Worm (Caenorhabditis elegans): ENCODE results near the gene gst-36.

The gst-36 gene

ce11 chrX:9862916-9863624 is at the start of gene gst-36, which contains the start of gene R07B1.5:
gst-36 (minus strand) TSS chrX:9862960.
R07B1.5 (plus strand) TSS chrX:9863580.
- TF ChIP-seq tbx-37 (GFP tag; conservative IDR thresholded peaks at IDR 0.05) (no peak), hmg-4 (GFP tag; optimal IDR thresholded peaks at IDR 0.05) (no peak), aly-1 (tag; optimal IDR thresholded peaks at IDR 0.05) (no peak), flt-1 (GFP tag; IDR thresholded peaks at IDR 0.05) (no peak), ceh-36 (tag; optimal IDR thresholded peaks at IDR 0.05) (no peak), ets-7 (tag; optimal IDR thresholded peaks at IDR 0.05) (no peak)

ce11 chrX:9905840-9906239 is 43.1 kb upstream of the gst-36 start, which contains the start of gene F21G4.5:
F21G4.5 (plus strand) TSS chrX:9906140.
- TF ChIP-seq flt-1 (GFP tag; IDR thresholded peaks at IDR 0.05): no peak
- TF ChIP-seq tbx-11 (GFP tag; IDR thresholded peaks at IDR 0.05): no peak
- no peak for TF ChIP-seq ceh-13 (GFP tag; optimal IDR thresholded peaks at IDR 0.05)
- no peak for TF ChIP-seq B0310.2 (tag; optimal IDR thresholded peaks at IDR 0.05)
- no peak for TF ChIP-seq scrt-1 (GFP tag; IDR thresholded peaks at IDR 0.05)
- no peak for TF ChIP-seq aly-1 (tag; optimal IDR thresholded peaks at IDR 0.05)
- TF ChIP-seq pes-1 (GFP tag; IDR thresholded peaks at IDR 0.05): no peak

ce11 chrX:9899426-9900131 is 36.8 kb upstream of the gst-36 start, which contains the start of gene phf-34:
phf-34 (minus strand) TSS chrX:9899476.
- TF ChIP-seq aly-1 (tag; optimal IDR thresholded peaks at IDR 0.05) (peak; percentile 22), hnd-1 (tag; optimal IDR thresholded peaks at IDR 0.05) (no peak)

ce11 chrX:9894844-9895243 is 32.1 kb upstream of the gst-36 start, which contains the start of gene F21G4.3:
F21G4.3 (plus strand) TSS chrX:9895144.
- TF ChIP-seq sea-1 (GFP tag; conservative IDR thresholded peaks at IDR 0.05): no peak
- TF ChIP-seq tbx-11 (GFP tag; IDR thresholded peaks at IDR 0.05): no peak
- TF ChIP-seq B0310.2 (tag; optimal IDR thresholded peaks at IDR 0.05): no peak
- no peak for TF ChIP-seq ceh-36 (tag; optimal IDR thresholded peaks at IDR 0.05)

ce11 chrX:9893069-9893468 is 30.3 kb upstream of the gst-36 start:
- TF ChIP-seq ets-7 (tag; optimal IDR thresholded peaks at IDR 0.05) (no peak), flt-1 (GFP tag; IDR thresholded peaks at IDR 0.05) (no peak), hmbx-1 (tag; optimal IDR thresholded peaks at IDR 0.05) (no peak), tbx-37 (GFP tag; conservative IDR thresholded peaks at IDR 0.05) (no peak)

- TF ChIP-seq sea-1 (GFP tag; conservative IDR thresholded peaks at IDR 0.05) (no peak), hmg-4 (GFP tag; optimal IDR thresholded peaks at IDR 0.05) (no peak), hmbx-1 (tag; optimal IDR thresholded peaks at IDR 0.05) (no peak), tra-4 (tag; optimal IDR thresholded peaks at IDR 0.05) (no peak), F13C5.2 (tag; optimal IDR thresholded peaks at IDR 0.05) (no peak), tbx-37 (GFP tag; conservative IDR thresholded peaks at IDR 0.05) (no peak), hnd-1 (tag; optimal IDR thresholded peaks at IDR 0.05) (no peak), ceh-36 (tag; optimal IDR thresholded peaks at IDR 0.05) (no peak), aly-1 (tag; optimal IDR thresholded peaks at IDR 0.05) (no peak), ets-7 (tag; optimal IDR thresholded peaks at IDR 0.05) (no peak), pes-1 (GFP tag; IDR thresholded peaks at IDR 0.05) (no peak)
Observed at ce11 chrX:9892323-9892722, 29.6 kb upstream of the gst-36 start, which contains the start of gene F21G4.1. F21G4.1 (minus strand) TSS chrX:9892328.

ce11 chrX:9883837-9884324 is 21.1 kb upstream of the gst-36 start, which contains the start of gene mrp-4:
mrp-4 (plus strand) TSS chrX:9884274.
- TF ChIP-seq scrt-1 (GFP tag; IDR thresholded peaks at IDR 0.05): no peak
- no peak for TF ChIP-seq hnd-1 (tag; optimal IDR thresholded peaks at IDR 0.05)
- TF ChIP-seq F13C5.2 (tag; optimal IDR thresholded peaks at IDR 0.05): no peak
- no peak for TF ChIP-seq sea-1 (GFP tag; conservative IDR thresholded peaks at IDR 0.05)
- no peak for TF ChIP-seq hmbx-1 (tag; optimal IDR thresholded peaks at IDR 0.05)
- no peak for TF ChIP-seq ceh-36 (tag; optimal IDR thresholded peaks at IDR 0.05)

ce11 chrX:9882572-9882971 is 19.8 kb upstream of the gst-36 start:
- no peak for TF ChIP-seq tbx-11 (GFP tag; IDR thresholded peaks at IDR 0.05)
- no peak for TF ChIP-seq sea-1 (GFP tag; conservative IDR thresholded peaks at IDR 0.05)
- TF ChIP-seq F13C5.2 (tag; optimal IDR thresholded peaks at IDR 0.05): no peak
- TF ChIP-seq pes-1 (GFP tag; IDR thresholded peaks at IDR 0.05): no peak
- no peak for TF ChIP-seq aly-1 (tag; optimal IDR thresholded peaks at IDR 0.05)
- no peak for TF ChIP-seq ceh-36 (tag; optimal IDR thresholded peaks at IDR 0.05)
- no peak for TF ChIP-seq ets-7 (tag; optimal IDR thresholded peaks at IDR 0.05)
- TF ChIP-seq scrt-1 (GFP tag; IDR thresholded peaks at IDR 0.05): no peak
- no peak for TF ChIP-seq tbx-37 (GFP tag; conservative IDR thresholded peaks at IDR 0.05)
- no peak for TF ChIP-seq ama-1 (optimal IDR thresholded peaks at IDR 0.05)
- no peak for TF ChIP-seq tra-4 (tag; optimal IDR thresholded peaks at IDR 0.05)
- TF ChIP-seq hmbx-1 (tag; optimal IDR thresholded peaks at IDR 0.05): no peak
- no peak for TF ChIP-seq ceh-13 (GFP tag; optimal IDR thresholded peaks at IDR 0.05)
- no peak for TF ChIP-seq flt-1 (GFP tag; IDR thresholded peaks at IDR 0.05)

Measured in whole organism, early embryonic.